Fruit fly (Drosophila melanogaster): ENCODE results near the gene CG3078.

Gene CG3078

dm6 chrX:2249763-2250162 lies 9.9 kb downstream of the CG3078 start, which contains the start of gene crn:
Gene crn (minus strand): TSS chrX:2249983.
- no peak for TF ChIP-seq CG11294 (GFP tag; IDR thresholded peaks at IDR 0.05)
- no peak for TF ChIP-seq vri (GFP tag; optimal IDR thresholded peaks at IDR 0.05)
- TF ChIP-seq CG7368 (GFP tag; optimal IDR thresholded peaks at IDR 0.05), result no peak
- no peak for TF ChIP-seq fd85E (GFP tag; optimal IDR thresholded peaks at IDR 0.05)
- no peak for TF ChIP-seq Blimp-1 (GFP tag; optimal IDR thresholded peaks at IDR 0.05)
- no peak for TF ChIP-seq CG3032 (tag; optimal IDR thresholded peaks at IDR 0.05)

dm6 chrX:2245931-2246330 lies 13.7 kb downstream of the CG3078 start, which contains the start of gene Or2a:
Gene Or2a (plus strand): TSS chrX:2246231.
- TF ChIP-seq topi (GFP tag; optimal IDR thresholded peaks at IDR 0.05) (no peak), CG3032 (tag; optimal IDR thresholded peaks at IDR 0.05) (no peak), Eip93F (GFP tag; optimal IDR thresholded peaks at IDR 0.05) (no peak), Eip75B (GFP tag; optimal IDR thresholded peaks at IDR 0.05) (no peak), Hr38 (GFP tag; optimal IDR thresholded peaks at IDR 0.05) (no peak), CG4318 (GFP tag; optimal IDR thresholded peaks at IDR 0.05) (no peak), Smox (GFP tag; optimal IDR thresholded peaks at IDR 0.05) (no peak), lz (GFP tag; optimal IDR thresholded peaks at IDR 0.05) (no peak), Ets96B (tag; optimal IDR thresholded peaks at IDR 0.05) (no peak), eg (GFP tag; IDR thresholded peaks at IDR 0.05) (no peak), CG6854 (GFP tag; optimal IDR thresholded peaks at IDR 0.05) (no peak), Hr4 (GFP tag; optimal IDR thresholded peaks at IDR 0.05) (no peak), CG11294 (GFP tag; IDR thresholded peaks at IDR 0.05) (no peak), CG32006 (GFP tag; optimal IDR thresholded peaks at IDR 0.05) (no peak), Sox102F (GFP tag; optimal IDR thresholded peaks at IDR 0.05) (no peak), Gug (GFP tag; IDR thresholded peaks at IDR 0.05) (no peak), CG6276 (GFP tag; optimal IDR thresholded peaks at IDR 0.05) (no peak), fd59A (GFP tag; optimal IDR thresholded peaks at IDR 0.05) (no peak)

dm6 chrX:2244753-2245152 lies 14.9 kb downstream of the CG3078 start:
- TF ChIP-seq Eip78C (GFP tag) (no peak), Sox102F (GFP tag; optimal IDR thresholded peaks at IDR 0.05) (no peak), Smox (GFP tag; optimal IDR thresholded peaks at IDR 0.05) (no peak), Gug (GFP tag; IDR thresholded peaks at IDR 0.05) (no peak), CG3032 (tag; optimal IDR thresholded peaks at IDR 0.05) (no peak), CG1621 (tag; optimal IDR thresholded peaks at IDR 0.05) (no peak), vri (GFP tag; optimal IDR thresholded peaks at IDR 0.05) (no peak), Hr39 (GFP tag; optimal IDR thresholded peaks at IDR 0.05) (no peak)

- TF ChIP-seq fd59A (GFP tag; optimal IDR thresholded peaks at IDR 0.05), result no peak
- no peak for TF ChIP-seq CG16779 (tag; optimal IDR thresholded peaks at IDR 0.05)
- TF ChIP-seq CG6276 (GFP tag; optimal IDR thresholded peaks at IDR 0.05), result no peak
Measured at dm6 chrX:2242897-2243296, 16.8 kb downstream of the CG3078 start.

dm6 chrX:2241842-2242241 lies 17.8 kb downstream of the CG3078 start, which contains the start of gene kz:
Gene kz (minus strand): TSS chrX:2242035.
- no peak for TF ChIP-seq CG11902 (GFP tag; optimal IDR thresholded peaks at IDR 0.05)
- no peak for TF ChIP-seq spab (GFP tag; optimal IDR thresholded peaks at IDR 0.05)
- no peak for TF ChIP-seq CG3032 (tag; optimal IDR thresholded peaks at IDR 0.05)
- TF ChIP-seq cyc (GFP tag; optimal IDR thresholded peaks at IDR 0.05), result no peak
- no peak for TF ChIP-seq topi (GFP tag; optimal IDR thresholded peaks at IDR 0.05)
- TF ChIP-seq CG10631 (GFP tag; optimal IDR thresholded peaks at IDR 0.05), result no peak
- TF ChIP-seq CG3919 (GFP tag; optimal IDR thresholded peaks at IDR 0.05), result no peak
- TF ChIP-seq Hr38 (GFP tag; optimal IDR thresholded peaks at IDR 0.05), result no peak
- TF ChIP-seq achi (GFP tag; optimal IDR thresholded peaks at IDR 0.05), result no peak
- TF ChIP-seq CG7368 (GFP tag; optimal IDR thresholded peaks at IDR 0.05), result no peak
- no peak for TF ChIP-seq acj6 (GFP tag; optimal IDR thresholded peaks at IDR 0.05)
- TF ChIP-seq Eip78C (GFP tag), result no peak
- TF ChIP-seq Hr39 (GFP tag; optimal IDR thresholded peaks at IDR 0.05), result no peak
- TF ChIP-seq dsx (GFP tag; optimal IDR thresholded peaks at IDR 0.05; ENCODE audit: poor library complexity, severe bottlenecking), result no peak
- TF ChIP-seq Hr4 (GFP tag; optimal IDR thresholded peaks at IDR 0.05), result no peak
- TF ChIP-seq Lpt (GFP tag; optimal IDR thresholded peaks at IDR 0.05), result no peak
- no peak for TF ChIP-seq svp (GFP tag)
- no peak for TF ChIP-seq CG8319 (GFP tag; optimal IDR thresholded peaks at IDR 0.05)
